Worm (Caenorhabditis elegans): Measurements from ENCODE around the gene srg-15.

ce11 chrII:8726700-8727099 lies 16.5 kb upstream of the srg-15 start, which contains the start of gene T01B7.9:
- TF ChIP-seq ama-1 (optimal IDR thresholded peaks at IDR 0.05) (no peak), scrt-1 (GFP tag; IDR thresholded peaks at IDR 0.05) (no peak), hmg-4 (GFP tag; optimal IDR thresholded peaks at IDR 0.05) (no peak), ceh-13 (GFP tag; optimal IDR thresholded peaks at IDR 0.05) (no peak), tra-4 (tag; optimal IDR thresholded peaks at IDR 0.05) (no peak), tbx-37 (GFP tag; conservative IDR thresholded peaks at IDR 0.05) (no peak), B0310.2 (tag; optimal IDR thresholded peaks at IDR 0.05) (no peak), aly-1 (tag; optimal IDR thresholded peaks at IDR 0.05) (no peak), hmbx-1 (tag; optimal IDR thresholded peaks at IDR 0.05) (no peak), ets-7 (tag; optimal IDR thresholded peaks at IDR 0.05) (no peak), sea-1 (GFP tag; conservative IDR thresholded peaks at IDR 0.05) (no peak), ceh-36 (tag; optimal IDR thresholded peaks at IDR 0.05) (no peak), F13C5.2 (tag; optimal IDR thresholded peaks at IDR 0.05) (no peak)
